Fruit fly (Drosophila melanogaster) whole organism, embryonic: ENCODE measurements around the gene Cp7Fa.

ENCODE experiments used
- CG16813 ChIP-seq: fragments of 200-800 bp; sonication (Bioruptor generic); IDR thresholded peaks from 3 replicates; pipeline ENCODE4 v1.3.6; 2022; ENCODE audit warnings: missing biosample characterization, missing genetic modification characterization; ENCODE audit not compliant: partially characterized antibody
- CG17612 ChIP-seq: fragments of 200-800 bp; sonication (Bioruptor generic); IDR thresholded peaks from 2 replicates; pipeline ENCODE4 v1.3.6; 2022; ENCODE audit warnings: missing biosample characterization, missing genetic modification characterization
- CG18476 ChIP-seq: fragments of 200-800 bp; sonication (Bioruptor generic); optimal IDR thresholded peaks from 2 replicates; lab custom pipeline; 2016; ENCODE audit warnings: missing biosample characterization, mild to moderate bottlenecking, missing genetic modification characterization
- CG34376 ChIP-seq: fragments of 200-800 bp; sonication (Bioruptor generic); optimal IDR thresholded peaks from 2 replicates; lab custom pipeline; 2018; ENCODE audit warnings: missing biosample characterization, mild to moderate bottlenecking, missing genetic modification characterization
- CG3726 ChIP-seq: fragments of 200-800 bp; sonication (Bioruptor generic); IDR thresholded peaks from 3 replicates; pipeline ENCODE4, ENCODE4 v1.3.6; 2022; ENCODE audit warnings: missing biosample characterization, missing genetic modification characterization
- CG4820 ChIP-seq: fragments of 200-800 bp; sonication (Bioruptor generic); optimal IDR thresholded peaks from 3 replicates; lab custom pipeline; 2016; ENCODE audit warnings: missing biosample characterization, missing genetic modification characterization
- Fer1 ChIP-seq: fragments of 200-800 bp; sonication (Bioruptor generic); optimal IDR thresholded peaks from 2 replicates; lab custom pipeline; 2017; ENCODE audit warnings: missing biosample characterization, mild to moderate bottlenecking, missing genetic modification characterization
- Sry-β ChIP-seq: fragments of 200-800 bp; sonication (Bioruptor generic); optimal IDR thresholded peaks from 2 replicates; lab custom pipeline; 2018; ENCODE audit warnings: missing biosample characterization, mild to moderate bottlenecking, missing genetic modification characterization, moderate library complexity
- dmrt99B ChIP-seq: fragments of 200-800 bp; sonication (Bioruptor generic); optimal IDR thresholded peaks from 2 replicates; lab custom pipeline; 2018; ENCODE audit warnings: missing biosample characterization, mild to moderate bottlenecking, missing genetic modification characterization, moderate library complexity
- grn ChIP-seq: fragments of 200-800 bp; sonication (Bioruptor generic); optimal IDR thresholded peaks from 3 replicates; lab custom pipeline; 2017; ENCODE audit warnings: missing biosample characterization, missing genetic modification characterization
- h ChIP-seq: fragments of >200 bp; optimal IDR thresholded peaks from 2 replicates; lab custom pipeline; 2017
- nmo ChIP-seq: fragments of 200-800 bp; sonication (Bioruptor generic); optimal IDR thresholded peaks from 2 replicates; lab custom pipeline; 2018; ENCODE audit warnings: missing biosample characterization, mild to moderate bottlenecking, missing genetic modification characterization, moderate library complexity
- sim ChIP-seq: fragments of 200-800 bp; sonication (Bioruptor generic); IDR thresholded peaks from 2 replicates; pipeline ENCODE4 v1.3.6; 2022; ENCODE audit warnings: missing biosample characterization, missing genetic modification characterization
- toy ChIP-seq: fragments of 200-800 bp; sonication (Bioruptor generic); IDR thresholded peaks from 2 replicates; pipeline ENCODE4 v1.3.6; 2022; ENCODE audit warnings: missing biosample characterization, missing genetic modification characterization

dm6 chrX:8476817-8477216, 6.1 kb downstream of the Cp7Fa start, which contains the start of gene Cp7Fc:
- TF ChIP-seq Fer1 (GFP tag; lab: Kevin White, UChicago) (no peak), nmo (GFP tag; lab: Kevin White, UChicago) (no peak), Sry-β (no peak), grn (GFP tag; lab: Kevin White, UChicago) (no peak), CG18476 (no peak), CG34376 (GFP tag; lab: Kevin White, UChicago) (no peak), CG4820 (GFP tag; lab: Kevin White, UChicago) (no peak), CG16813 (GFP tag; lab: Robert Waterston, UW) (no peak), h (lab: Kevin White, UChicago) (no peak), CG17612 (no peak), CG3726 (no peak), dmrt99B (tag; lab: Kevin White, UChicago) (no peak), toy (GFP tag; lab: Robert Waterston, UW) (no peak), sim (GFP tag; lab: Robert Waterston, UW) (no peak)
